Fruit fly (Drosophila melanogaster): ENCODE measurements around the gene CG34012.

Gene CG34012

DNA sequence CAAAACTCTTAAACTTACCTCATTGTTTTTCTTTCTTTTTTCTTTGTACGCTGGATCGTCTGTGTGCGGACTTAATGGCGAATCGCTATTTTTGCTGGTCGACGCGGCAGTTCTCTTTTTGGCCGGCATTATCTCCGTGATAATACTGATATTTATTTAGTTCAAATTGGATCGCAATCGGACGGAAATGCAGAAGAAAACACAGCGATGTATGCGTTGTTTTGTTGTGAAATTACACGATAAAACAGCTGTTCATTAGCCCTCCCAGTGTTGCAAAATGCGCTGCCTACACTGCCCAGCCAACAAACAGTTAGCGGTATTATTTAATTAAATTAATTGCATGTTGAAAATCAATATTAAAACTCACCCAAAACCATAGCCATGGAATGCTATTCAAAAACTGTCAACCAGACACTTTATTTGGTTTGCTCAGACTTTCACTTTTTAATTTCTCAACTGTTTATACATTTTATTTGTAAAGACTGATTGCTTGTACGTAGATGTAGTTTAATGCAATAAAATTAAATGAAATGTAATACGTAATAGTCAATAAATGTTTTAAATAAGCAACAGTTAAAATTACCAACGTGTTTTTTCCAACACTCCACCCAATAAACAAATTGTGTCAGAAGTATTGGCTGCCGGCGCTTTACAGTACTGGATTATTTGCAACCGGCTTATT lies 11.2 kb downstream of the CG34012 start, which contains the start of the genes Irbp18 and APP-BP1 (continued):
- TF ChIP-seq Hmr (GFP tag; optimal IDR thresholded peaks at IDR 0.05) (peak; percentile 96), wek (GFP tag; optimal IDR thresholded peaks at IDR 0.05) (peak; percentile 70), CG16779 (GFP tag; IDR thresholded peaks at IDR 0.05) (0 out of 2 replicates have a peak, but pooled peaks have one; percentile 41), knrl (GFP tag; IDR thresholded peaks at IDR 0.05; ENCODE audit: partially characterized antibody) (no peak), lab (GFP tag; optimal IDR thresholded peaks at IDR 0.05) (peak; percentile 95), trh (GFP tag; optimal IDR thresholded peaks at IDR 0.05) (peak; percentile 91), sim (GFP tag; IDR thresholded peaks at IDR 0.05) (peak; percentile 68; the same call in 1 of the 2 replicates), CG11456 (GFP tag; IDR thresholded peaks at IDR 0.05) (peak; percentile 87), prd (optimal IDR thresholded peaks at IDR 0.05) (no peak), prd (GFP tag; IDR thresholded peaks at IDR 0.05) (peak; percentile 89), CG4404 (GFP tag; IDR thresholded peaks at IDR 0.05) (peak; percentile 73), NfI (GFP tag; optimal IDR thresholded peaks at IDR 0.05) (peak; percentile 95), NK7.1 (GFP tag; optimal IDR thresholded peaks at IDR 0.05) (peak; percentile 87), lbe (GFP tag; optimal IDR thresholded peaks at IDR 0.05) (peak; percentile 92), salm (tag; optimal IDR thresholded peaks at IDR 0.05) (peak; percentile 78), CG17802 (tag; optimal IDR thresholded peaks at IDR 0.05) (peak; percentile 71), lola (GFP tag; optimal IDR thresholded peaks at IDR 0.05) (peak in 1 of 3 experiments; percentile 92), CG17359 (tag; optimal IDR thresholded peaks at IDR 0.05) (peak; percentile 93), CG12744 (GFP tag; optimal IDR thresholded peaks at IDR 0.05) (peak; percentile 94), D (optimal IDR thresholded peaks at IDR 0.05) (no peak), D (GFP tag; optimal IDR thresholded peaks at IDR 0.05) (peak; percentile 92), CG7745 (tag; optimal IDR thresholded peaks at IDR 0.05) (no peak), ind (GFP tag; optimal IDR thresholded peaks at IDR 0.05) (peak; percentile 95), br (optimal IDR thresholded peaks at IDR 0.05) (no peak), BtbVII (GFP tag; optimal IDR thresholded peaks at IDR 0.05) (peak; percentile 91), PHDP (tag; optimal IDR thresholded peaks at IDR 0.05) (peak; percentile 92), ap (GFP tag; IDR thresholded peaks at IDR 0.05) (peak; percentile 67), CG9817 (tag; optimal IDR thresholded peaks at IDR 0.05) (peak; percentile 84), grn (GFP tag; optimal IDR thresholded peaks at IDR 0.05) (peak; percentile 66), CG30431 (GFP tag; optimal IDR thresholded peaks at IDR 0.05) (peak; percentile 94), peb (GFP tag; IDR thresholded peaks at IDR 0.05) (peak; percentile 83), stwl (tag; optimal IDR thresholded peaks at IDR 0.05) (peak; percentile 68), CG11247 (GFP tag; IDR thresholded peaks at IDR 0.05) (peak; percentile 88), Hand (GFP tag; optimal IDR thresholded peaks at IDR 0.05) (peak; percentile 84), ato (GFP tag; IDR thresholded peaks at IDR 0.05; ENCODE audit: partially characterized antibody) (no peak), run (tag; optimal IDR thresholded peaks at IDR 0.05) (peak; percentile 58), bigmax (GFP tag; optimal IDR thresholded peaks at IDR 0.05) (no peak), Fer2 (tag; optimal IDR thresholded peaks at IDR 0.05) (peak; percentile 80), D19B (GFP tag; optimal IDR thresholded peaks at IDR 0.05) (peak; percentile 86), HmgZ (tag; optimal IDR thresholded peaks at IDR 0.05) (peak; percentile 96), psq (GFP tag; optimal IDR thresholded peaks at IDR 0.05) (peak; percentile 86), sna (GFP tag; IDR thresholded peaks at IDR 0.05; ENCODE audit: partially characterized antibody) (no peak), MBD-R2 (GFP tag; IDR thresholded peaks at IDR 0.05) (peak; percentile 72), CG18476 (GFP tag; optimal IDR thresholded peaks at IDR 0.05) (peak; percentile 96), Nf-YA (GFP tag; IDR thresholded peaks at IDR 0.05) (peak; percentile 61), CkIIα-i1 (GFP tag; IDR thresholded peaks at IDR 0.05) (0 out of 2 replicates have a peak, but pooled peaks have one; percentile 31), pho (GFP tag; optimal IDR thresholded peaks at IDR 0.05) (peak; percentile 96), lov (optimal IDR thresholded peaks at IDR 0.05) (no peak), lov (GFP tag; IDR thresholded peaks at IDR 0.05) (peak; percentile 49; the same call in 1 of the 3 replicates), kah (GFP tag; optimal IDR thresholded peaks at IDR 0.05) (peak; percentile 68)
